Worm (Caenorhabditis elegans) whole organism, L2 larva: ENCODE data around the gene ZK697.8.

Experiments
- ama-1 ChIP-seq: fragments of 150-350 bp; optimal IDR thresholded peaks from 2 replicates; lab custom pipeline; 2018; ENCODE audit warnings: inconsistent platforms
- blmp-1 ChIP-seq: sonication (generic microtip); optimal IDR thresholded peaks from 2 replicates; lab custom pipeline; 2017; ENCODE audit warnings: missing genetic modification characterization, mild to moderate bottlenecking, missing compliant biosample characterization, antibody characterized with exemption, moderate library complexity; ENCODE audit not compliant: insufficient read depth
- ceh-82 ChIP-seq: fragments of 150-350 bp; optimal IDR thresholded peaks from 2 replicates; lab custom pipeline; 2014; ENCODE audit warnings: missing biosample characterization, missing genetic modification characterization
- elt-1 ChIP-seq: fragments of 150-350 bp; optimal IDR thresholded peaks from 2 replicates; lab custom pipeline; 2014; ENCODE audit warnings: missing biosample characterization, missing genetic modification characterization
- lin-13 ChIP-seq: fragments of 150-350 bp; optimal IDR thresholded peaks from 2 replicates; lab custom pipeline; 2014; ENCODE audit warnings: missing biosample characterization, missing genetic modification reagents, missing genetic modification characterization
- sem-4 ChIP-seq: fragments of 150-350 bp; optimal IDR thresholded peaks from 2 replicates; lab custom pipeline; 2014; ENCODE audit warnings: missing biosample characterization, missing genetic modification reagents, missing genetic modification characterization

ce11 chrV:1701584-1702101, 47.3 kb downstream of the ZK697.8 start, which contains the start of gene srw-90:
- no peak for TF ChIP-seq ama-1
- no peak for TF ChIP-seq ceh-82
- TF ChIP-seq sem-4 (tag; lab: Kevin White, UChicago) = no peak
- no peak for TF ChIP-seq blmp-1 (tag; lab: Kevin White, UChicago)
- no peak for TF ChIP-seq elt-1 (tag; lab: Kevin White, UChicago)
- TF ChIP-seq lin-13 (GFP tag; lab: Kevin White, UChicago) = no peak
